Fruit fly (Drosophila melanogaster) whole organism, wandering third instar larva: ENCODE measurements around the gene Ubx.

Source experiments
- Abd-B ChIP-seq: fragments of >200 bp; optimal IDR thresholded peaks from 2 replicates; lab custom pipeline; 2017; ENCODE audit warnings: missing biosample characterization, missing genetic modification characterization
- Dfd ChIP-seq: fragments of >200 bp; optimal IDR thresholded peaks from 2 replicates; lab custom pipeline; 2017; ENCODE audit warnings: missing biosample characterization, missing genetic modification characterization
- Dif ChIP-seq: fragments of 200-275, 200-300 bp; sonication (Bioruptor generic); optimal IDR thresholded peaks from 2 replicates; lab custom pipeline; 2018; ENCODE audit warnings: missing biosample characterization, missing genetic modification characterization; ENCODE audit not compliant: partially characterized antibody
- GATAd ChIP-seq: sonication (Bioruptor generic); optimal IDR thresholded peaks from 2 replicates; lab custom pipeline; 2016; ENCODE audit warnings: missing biosample characterization, missing genetic modification characterization
- HLH106 ChIP-seq: fragments of 200-800 bp; optimal IDR thresholded peaks from 3 replicates; lab custom pipeline; 2019; ENCODE audit warnings: missing biosample characterization, mild to moderate bottlenecking, missing genetic modification characterization, moderate library complexity
- N ChIP-seq: fragments of >200 bp; optimal IDR thresholded peaks from 2 replicates; lab custom pipeline; 2018; ENCODE audit warnings: missing biosample characterization, missing external identifiers, missing genetic modification characterization
- OdsH ChIP-seq: fragments of 200-800 bp; sonication (Bioruptor generic); optimal IDR thresholded peaks from 2 replicates; lab custom pipeline; 2016; ENCODE audit warnings: missing biosample characterization, mild to moderate bottlenecking, missing genetic modification characterization
- br ChIP-seq: fragments of 200-800 bp; sonication (Bioruptor generic); optimal IDR thresholded peaks from 2 replicates; lab custom pipeline; 2016; ENCODE audit warnings: missing biosample characterization, missing genetic modification characterization
- ey ChIP-seq: fragments of 200-800 bp; sonication (Bioruptor generic); optimal IDR thresholded peaks from 2 replicates; lab custom pipeline; 2016; ENCODE audit warnings: missing biosample characterization, missing genetic modification characterization
- foxo ChIP-seq, 2 experiments: fragments of 200-800 bp; sonication (Bioruptor generic); optimal IDR thresholded peaks; 2 replicates in 1 of 2; 3 replicates in 1 of 2; lab custom pipeline; 2016 to 2017; ENCODE audit warnings: missing biosample characterization in 2 of 2, missing genetic modification characterization in 2 of 2
- pan ChIP-seq: fragments of >200 bp; optimal IDR thresholded peaks from 2 replicates; lab custom pipeline; 2017
- psq ChIP-seq: fragments of 200-800 bp; sonication (Bioruptor generic); optimal IDR thresholded peaks from 3 replicates; lab custom pipeline; 2017; ENCODE audit warnings: missing biosample characterization, mild to moderate bottlenecking, missing genetic modification characterization, moderate library complexity

DNA sequence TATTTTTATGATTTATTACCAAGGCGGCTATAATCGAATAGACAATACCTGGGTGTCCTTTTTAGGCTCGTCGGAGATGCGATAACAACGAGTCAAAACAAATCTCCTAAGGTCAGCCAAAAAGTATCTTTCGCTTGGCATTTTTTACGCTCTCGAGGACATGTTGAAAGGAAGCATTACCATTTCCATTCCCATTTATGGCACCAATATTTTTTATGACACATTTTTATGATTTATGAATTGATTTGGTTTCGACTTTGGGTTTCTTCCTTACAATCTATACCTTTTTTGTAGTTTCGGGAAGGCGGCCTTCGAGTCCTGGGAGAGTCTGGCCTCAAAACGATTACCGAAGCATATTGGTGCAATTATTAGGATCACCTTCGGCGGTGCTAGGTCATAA lies 10.9 kb upstream of the Ubx start:
- TF ChIP-seq Abd-B (GFP tag; lab: Kevin White, UChicago): no peak
- no peak for TF ChIP-seq N
- no peak for TF ChIP-seq Dfd (GFP tag; lab: Kevin White, UChicago)
- no peak for TF ChIP-seq HLH106 (tag; lab: Kevin White, UChicago)
- TF ChIP-seq psq (GFP tag; lab: Kevin White, UChicago): no peak
- no peak for TF ChIP-seq ey (GFP tag; lab: Kevin White, UChicago)
- TF ChIP-seq OdsH (GFP tag; lab: Kevin White, UChicago): no peak
- no peak for TF ChIP-seq GATAd
- no peak for TF ChIP-seq foxo (GFP tag; optimal IDR thresholded peaks at IDR 0.05; lab: Kevin White, UChicago)
- no peak for TF ChIP-seq Dif (GFP tag; lab: Kevin White, UChicago)
- no peak for TF ChIP-seq pan (lab: Kevin White, UChicago)
- no peak for TF ChIP-seq br
